Worm (Caenorhabditis elegans) whole organism, young adult: Measurements from ENCODE around the gene bgnt-1.4.

ENCODE experiments used
- D2030.7 ChIP-seq: fragments of 200-800 bp; sonication (Bioruptor generic); IDR thresholded peaks from 2 replicates; pipeline ENCODE4 v1.3.6; 2022; ENCODE audit warnings: missing genetic modification reagents, missing genetic modification characterization, missing compliant biosample characterization
- Y53F4B.3 ChIP-seq: fragments of 200-800 bp; sonication (Bioruptor generic); IDR thresholded peaks from 2 replicates; pipeline ENCODE4 v1.3.6; 2022; ENCODE audit warnings: missing genetic modification reagents, missing genetic modification characterization, missing compliant biosample characterization
- aptf-2 ChIP-seq: fragments of 200-800 bp; sonication (Bioruptor generic); conservative IDR thresholded peaks from 2 replicates; pipeline ENCODE4 v1.3.6; 2022; ENCODE audit warnings: missing genetic modification reagents, missing genetic modification characterization, missing compliant biosample characterization
- ceh-27 ChIP-seq: fragments of 200-800 bp; sonication (Bioruptor generic); optimal IDR thresholded peaks from 2 replicates; lab custom pipeline; 2018; ENCODE audit warnings: mild to moderate bottlenecking, missing genetic modification characterization, moderate library complexity, missing compliant biosample characterization
- ceh-58 ChIP-seq: fragments of 200-800 bp; sonication (Bioruptor generic); IDR thresholded peaks from 2 replicates; pipeline ENCODE4 v1.3.6; 2022; ENCODE audit warnings: missing genetic modification characterization, missing compliant biosample characterization
- egl-18 ChIP-seq: fragments of 200-800 bp; sonication (Bioruptor generic); IDR thresholded peaks from 2 replicates; pipeline ENCODE4 v1.3.6; 2022; ENCODE audit warnings: missing genetic modification reagents, missing genetic modification characterization, missing compliant biosample characterization
- egrh-3 ChIP-seq: fragments of 200-800 bp; sonication (Bioruptor generic); IDR thresholded peaks from 2 replicates; pipeline ENCODE4 v1.3.6; 2022; ENCODE audit warnings: missing genetic modification reagents, missing genetic modification characterization, missing compliant biosample characterization
- lin-35 ChIP-seq, 3 experiments: fragments of 150-350 bp in 2 of 3; sonication (generic microtip) in 1 of 3; optimal IDR thresholded peaks; 2 replicates each; lab custom pipeline; 2014 to 2018; ENCODE audit warnings: missing biosample characterization in 3 of 3, missing genetic modification characterization in 3 of 3, missing genetic modification reagents in 3 of 3
- madf-8 ChIP-seq: fragments of 200-800 bp; sonication (Bioruptor generic); conservative IDR thresholded peaks from 2 replicates; pipeline ENCODE4 v1.3.6; 2022; ENCODE audit warnings: missing genetic modification reagents, missing genetic modification characterization, missing compliant biosample characterization
- mel-28 ChIP-seq: sonication (generic microtip); optimal IDR thresholded peaks from 2 replicates; lab custom pipeline; 2016; ENCODE audit warnings: borderline replicate concordance, mild to moderate bottlenecking, missing genetic modification characterization, missing compliant biosample characterization
- zfh-2 ChIP-seq: fragments of 200-800 bp; sonication (Bioruptor generic); conservative IDR thresholded peaks from 2 replicates; pipeline ENCODE4 v1.3.6; 2022; ENCODE audit warnings: missing genetic modification reagents, missing genetic modification characterization, missing compliant biosample characterization

bgnt-1.4 gene

DNA sequence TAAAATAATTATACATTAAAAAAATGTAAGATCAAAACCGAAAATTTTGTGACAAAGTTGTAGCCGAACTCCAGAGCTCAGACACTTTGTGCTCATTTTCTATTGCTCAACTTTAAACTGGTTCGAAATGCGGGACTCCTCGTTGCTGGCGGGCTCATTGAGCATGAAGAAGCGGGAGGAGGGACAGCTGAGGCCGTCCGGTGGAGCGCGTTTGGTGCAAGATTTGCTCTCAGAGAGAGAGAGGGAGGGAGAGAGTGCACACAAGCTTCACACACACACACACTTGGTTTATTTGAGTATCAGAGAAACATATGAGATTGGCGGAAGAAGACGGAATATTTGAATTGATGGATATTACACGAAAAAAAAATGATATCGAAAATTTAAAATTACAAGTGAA, 49.9 kb downstream of the bgnt-1.4 start (continued):
- 0 out of 2 replicates have a peak, but pooled peaks have one; percentile 21 for TF ChIP-seq madf-8
- no peak for TF ChIP-seq aptf-2
- TF ChIP-seq lin-35 (GFP tag; optimal IDR thresholded peaks at IDR 0.05; lab: Kevin White, UChicago): peak in 1 of 3 experiments; percentile 5
- peak; percentile 5 for TF ChIP-seq ceh-27 (GFP tag; lab: Kevin White, UChicago)
- peak; percentile 54; the same call in 1 of the 2 replicates for TF ChIP-seq egrh-3 (GFP tag; lab: Robert Waterston, UW)
- TF ChIP-seq Y53F4B.3: no peak
- no peak for TF ChIP-seq ceh-58 (GFP tag; lab: Robert Waterston, UW)
- no peak for TF ChIP-seq egl-18 (GFP tag; lab: Robert Waterston, UW)
- TF ChIP-seq zfh-2 (GFP tag; lab: Robert Waterston, UW): peak; percentile 89
- no peak for TF ChIP-seq D2030.7 (GFP tag; lab: Robert Waterston, UW)
- TF ChIP-seq mel-28 (tag; lab: Kevin White, UChicago): no peak
